Fruit fly (Drosophila melanogaster): ENCODE results near the gene COX7A.

COX7A gene

dm6 chr3R:8355579-8355978 is 14.7 kb upstream of the COX7A start (continued):
- TF ChIP-seq Awh (GFP tag; IDR thresholded peaks at IDR 0.05) (peak; percentile 90), HmgD (GFP tag; optimal IDR thresholded peaks at IDR 0.05) (peak; percentile 94), klu (GFP tag; IDR thresholded peaks at IDR 0.05) (peak; percentile 92), CG11695 (GFP tag; IDR thresholded peaks at IDR 0.05) (peak; percentile 96), D19A (tag; optimal IDR thresholded peaks at IDR 0.05) (peak; percentile 82)

dm6 chr3R:8354969-8355368 is 14.1 kb upstream of the COX7A start:
- TF ChIP-seq otp (GFP tag; IDR thresholded peaks at IDR 0.05) (0 out of 3 replicates have a peak, but pooled peaks have one; percentile 5), Hr51 (GFP tag; optimal IDR thresholded peaks at IDR 0.05) (peak in 1 of 2 experiments; percentile 73), CG7839 (tag; optimal IDR thresholded peaks at IDR 0.05) (peak; percentile 6), CG10366 (GFP tag; IDR thresholded peaks at IDR 0.05) (peak; percentile 36; the same call in 1 of the 2 replicates), CG4282 (GFP tag; optimal IDR thresholded peaks at IDR 0.05) (no peak), slbo (GFP tag; IDR thresholded peaks at IDR 0.05) (0 out of 2 replicates have a peak, but pooled peaks have one; percentile 7), CG42726 (GFP tag; IDR thresholded peaks at IDR 0.05; ENCODE audit: partially characterized antibody) (no peak), ci (GFP tag; IDR thresholded peaks at IDR 0.05) (peak; percentile 26; the same call in 1 of the 3 replicates), CG13424 (tag; optimal IDR thresholded peaks at IDR 0.05) (peak; percentile 62), CG6654 (GFP tag; optimal IDR thresholded peaks at IDR 0.05) (no peak), NFAT (GFP tag; IDR thresholded peaks at IDR 0.05) (no peak), B-H1 (GFP tag; IDR thresholded peaks at IDR 0.05) (peak; percentile 21; the same call in 1 of the 3 replicates), Xbp1 (GFP tag; optimal IDR thresholded peaks at IDR 0.05) (peak; percentile 4), sisA (GFP tag; IDR thresholded peaks at IDR 0.05) (peak; percentile 41; the same call in 1 of the 2 replicates), nom (GFP tag; optimal IDR thresholded peaks at IDR 0.05) (peak; percentile 51), lola (GFP tag; optimal IDR thresholded peaks at IDR 0.05) (no peak), CG7745 (tag; optimal IDR thresholded peaks at IDR 0.05) (no peak), stc (GFP tag; IDR thresholded peaks at IDR 0.05) (peak; percentile 59), Mad (GFP tag; optimal IDR thresholded peaks at IDR 0.05) (no peak), nau (GFP tag; optimal IDR thresholded peaks at IDR 0.05) (no peak), ranshi (GFP tag; IDR thresholded peaks at IDR 0.05) (peak; percentile 21; the same call in 1 of the 2 replicates), CG14441 (GFP tag; IDR thresholded peaks at IDR 0.05) (peak; percentile 61), fd96Cb (tag; optimal IDR thresholded peaks at IDR 0.05) (peak; percentile 48), CG3065 (GFP tag; optimal IDR thresholded peaks at IDR 0.05) (no peak), Sox100B (GFP tag; optimal IDR thresholded peaks at IDR 0.05) (no peak), kni (GFP tag; optimal IDR thresholded peaks at IDR 0.05) (no peak), Oli (tag; optimal IDR thresholded peaks at IDR 0.05) (peak; percentile 47), ken (GFP tag; IDR thresholded peaks at IDR 0.05) (0 out of 3 replicates have a peak, but pooled peaks have one; percentile 20), sens (GFP tag) (peak; percentile 79), wor (GFP tag; IDR thresholded peaks at IDR 0.05) (peak; percentile 10; the same call in 1 of the 2 replicates), ap (GFP tag; IDR thresholded peaks at IDR 0.05) (0 out of 2 replicates have a peak, but pooled peaks have one; percentile 5), unpg (GFP tag; optimal IDR thresholded peaks at IDR 0.05) (peak; percentile 61), bsh (GFP tag; optimal IDR thresholded peaks at IDR 0.05) (peak in 1 of 2 experiments; percentile 10), cas (GFP tag; IDR thresholded peaks at IDR 0.05) (no peak), seq (GFP tag; IDR thresholded peaks at IDR 0.05) (peak; percentile 34; the same call in 1 of the 2 replicates), tap (tag; optimal IDR thresholded peaks at IDR 0.05) (peak; percentile 51), sima (GFP tag; optimal IDR thresholded peaks at IDR 0.05) (no peak), Sox102F (GFP tag; optimal IDR thresholded peaks at IDR 0.05) (peak; percentile 74), CG11504 (tag; optimal IDR thresholded peaks at IDR 0.05) (peak; percentile 42), Nf-YA (GFP tag; IDR thresholded peaks at IDR 0.05) (peak; percentile 37; the same call in 1 of the 2 replicates), gem (tag; optimal IDR thresholded peaks at IDR 0.05) (peak; percentile 60), nmo (GFP tag; optimal IDR thresholded peaks at IDR 0.05) (peak; percentile 13), Asciz (GFP tag; optimal IDR thresholded peaks at IDR 0.05) (peak; percentile 47)
